Worm (Caenorhabditis elegans) whole organism, mixed stage, embryonic: ENCODE data around the gene C34E10.9.

Experiments
- M03D4.4 ChIP-seq: sonication (generic microtip); optimal IDR thresholded peaks from 2 replicates; lab custom pipeline; 2017; ENCODE audit warnings: mild to moderate bottlenecking, missing genetic modification characterization, missing compliant biosample characterization
- bed-3 ChIP-seq: fragments of 200-800 bp; sonication (Bioruptor generic); optimal IDR thresholded peaks from 3 replicates; lab custom pipeline; 2018; ENCODE audit warnings: mild to moderate bottlenecking, missing genetic modification characterization, moderate library complexity, missing compliant biosample characterization
- blmp-1 ChIP-seq: fragments of 150-350 bp; optimal IDR thresholded peaks from 2 replicates; lab custom pipeline; 2014; ENCODE audit warnings: missing biosample characterization, missing genetic modification characterization
- ceh-39 ChIP-seq: fragments of 150-350 bp; optimal IDR thresholded peaks from 2 replicates; lab custom pipeline; 2014; ENCODE audit warnings: missing biosample characterization, missing genetic modification characterization
- ceh-43 ChIP-seq: fragments of 200-800 bp; sonication (Bioruptor generic); optimal IDR thresholded peaks from 2 replicates; lab custom pipeline; 2018; ENCODE audit warnings: mild to moderate bottlenecking, missing genetic modification characterization, moderate library complexity, missing compliant biosample characterization
- ceh-83 ChIP-seq: fragments of 200-800 bp; sonication (Bioruptor generic); optimal IDR thresholded peaks from 2 replicates; lab custom pipeline; 2018; ENCODE audit warnings: mild to moderate bottlenecking, missing genetic modification characterization, missing compliant biosample characterization
- ces-1 ChIP-seq: fragments of 150-350 bp; optimal IDR thresholded peaks from 2 replicates; lab custom pipeline; 2014; ENCODE audit warnings: missing biosample characterization, missing genetic modification reagents, missing genetic modification characterization
- drap-1 ChIP-seq: fragments of 200-800 bp; sonication (Bioruptor generic); optimal IDR thresholded peaks from 3 replicates; lab custom pipeline; 2018; ENCODE audit warnings: mild to moderate bottlenecking, missing genetic modification characterization, missing compliant biosample characterization
- elt-1 ChIP-seq: sonication (generic microtip); optimal IDR thresholded peaks from 2 replicates; lab custom pipeline; 2017; ENCODE audit warnings: missing genetic modification characterization, mild to moderate bottlenecking, missing compliant biosample characterization, antibody characterized with exemption, moderate library complexity, borderline replicate concordance; ENCODE audit not compliant: insufficient read depth
- elt-3 ChIP-seq: fragments of 150-350 bp; optimal IDR thresholded peaks from 2 replicates; lab custom pipeline; 2014; ENCODE audit warnings: missing biosample characterization, missing genetic modification characterization
- flh-1 ChIP-seq: fragments of 200-800 bp; sonication (Bioruptor generic); optimal IDR thresholded peaks from 2 replicates; lab custom pipeline; 2018; ENCODE audit warnings: mild to moderate bottlenecking, missing genetic modification characterization, moderate library complexity, missing compliant biosample characterization
- ham-2 ChIP-seq: fragments of 200-800 bp; sonication (Bioruptor generic); optimal IDR thresholded peaks from 2 replicates; lab custom pipeline; 2018; ENCODE audit warnings: mild to moderate bottlenecking, missing genetic modification characterization, missing compliant biosample characterization
- hlh-1 ChIP-seq: fragments of 150-350 bp; optimal IDR thresholded peaks from 2 replicates; lab custom pipeline; 2014; ENCODE audit warnings: missing biosample characterization, missing genetic modification reagents, missing genetic modification characterization
- lin-13 ChIP-seq: fragments of 150-350 bp; optimal IDR thresholded peaks from 2 replicates; lab custom pipeline; 2014; ENCODE audit warnings: missing biosample characterization, missing genetic modification characterization
- lin-32 ChIP-seq: fragments of 200-800 bp; sonication (Bioruptor generic); optimal IDR thresholded peaks from 2 replicates; lab custom pipeline; 2018; ENCODE audit warnings: mild to moderate bottlenecking, missing genetic modification characterization, missing compliant biosample characterization
- lsy-2 ChIP-seq: fragments of 150-350 bp; optimal IDR thresholded peaks from 2 replicates; lab custom pipeline; 2014; ENCODE audit warnings: missing biosample characterization, missing genetic modification characterization
- mep-1 ChIP-seq: fragments of 150-350 bp; optimal IDR thresholded peaks from 2 replicates; lab custom pipeline; 2017; ENCODE audit warnings: missing biosample characterization, missing genetic modification reagents, missing genetic modification characterization, inconsistent platforms
- mls-2 ChIP-seq: sonication (generic microtip); optimal IDR thresholded peaks from 2 replicates; lab custom pipeline; 2016; ENCODE audit warnings: mild to moderate bottlenecking, missing genetic modification characterization, moderate library complexity, missing compliant biosample characterization
- nhr-12 ChIP-seq: fragments of 150-350 bp; optimal IDR thresholded peaks from 2 replicates; lab custom pipeline; 2014; ENCODE audit warnings: missing biosample characterization, missing genetic modification characterization
- nhr-2 ChIP-seq: fragments of 150-350 bp; optimal IDR thresholded peaks from 2 replicates; lab custom pipeline; 2014; ENCODE audit warnings: missing biosample characterization, missing genetic modification characterization
- nhr-237 ChIP-seq: fragments of 150-350 bp; optimal IDR thresholded peaks from 2 replicates; lab custom pipeline; 2014; ENCODE audit warnings: missing biosample characterization, missing genetic modification characterization
- nhr-28 ChIP-seq: fragments of 150-350 bp; optimal IDR thresholded peaks from 2 replicates; lab custom pipeline; 2014; ENCODE audit warnings: missing biosample characterization, missing genetic modification characterization
- nhr-76 ChIP-seq: sonication (generic microtip); optimal IDR thresholded peaks from 2 replicates; lab custom pipeline; 2017; ENCODE audit warnings: missing biosample characterization, missing genetic modification characterization
- pha-4 ChIP-seq: fragments of 150-350 bp; optimal IDR thresholded peaks from 2 replicates; lab custom pipeline; 2018; ENCODE audit warnings: missing biosample characterization, missing genetic modification reagents, missing genetic modification characterization
- sem-2 ChIP-seq: fragments of 200-800 bp; sonication (Bioruptor generic); optimal IDR thresholded peaks from 2 replicates; lab custom pipeline; 2018; ENCODE audit warnings: mild to moderate bottlenecking, missing genetic modification characterization, missing compliant biosample characterization
- sptf-1 ChIP-seq: sonication (generic microtip); optimal IDR thresholded peaks from 2 replicates; lab custom pipeline; 2017; ENCODE audit warnings: mild to moderate bottlenecking, missing genetic modification characterization, moderate library complexity, missing compliant biosample characterization
- tbx-8 ChIP-seq: fragments of 200-800 bp; sonication (Bioruptor generic); optimal IDR thresholded peaks from 2 replicates; lab custom pipeline; 2018; ENCODE audit warnings: mild to moderate bottlenecking, missing genetic modification characterization, moderate library complexity, missing compliant biosample characterization
- unc-120 ChIP-seq: sonication (generic microtip); optimal IDR thresholded peaks from 2 replicates; lab custom pipeline; 2017; ENCODE audit warnings: missing genetic modification characterization, missing compliant biosample characterization; ENCODE audit not compliant: poor library complexity, severe bottlenecking
- unc-39 ChIP-seq: fragments of 150-350 bp; optimal IDR thresholded peaks from 2 replicates; lab custom pipeline; 2014; ENCODE audit warnings: missing biosample characterization, missing genetic modification characterization
- unc-62 ChIP-seq: fragments of 150-350 bp; optimal IDR thresholded peaks from 2 replicates; lab custom pipeline; 2014; ENCODE audit warnings: missing biosample characterization, missing genetic modification reagents, missing genetic modification characterization
- ztf-11 ChIP-seq: fragments of 150-350 bp; optimal IDR thresholded peaks from 2 replicates; lab custom pipeline; 2014; ENCODE audit warnings: missing biosample characterization, missing genetic modification characterization

C34E10.9 gene

ce11 chrIII:5233140-5233539, 30.1 kb downstream of the C34E10.9 start:
- TF ChIP-seq pha-4 (tag; lab: Kevin White, UChicago), result peak; percentile 35
- TF ChIP-seq flh-1 (GFP tag; lab: Kevin White, UChicago), result no peak
- TF ChIP-seq mep-1 (tag; lab: Kevin White, UChicago), result no peak
- TF ChIP-seq mls-2 (tag; lab: Kevin White, UChicago), result no peak
- TF ChIP-seq ceh-43 (GFP tag; lab: Kevin White, UChicago), result no peak
- TF ChIP-seq unc-62, result no peak

ce11 chrIII:5230415-5230814, 32.8 kb downstream of the C34E10.9 start, which contains the start of gene prmt-5:
Gene prmt-5 (plus strand): TSS chrIII:5230555.
- no peak for TF ChIP-seq nhr-237

ce11 chrIII:5229511-5230250, 33.5 kb downstream of the C34E10.9 start:
- TF ChIP-seq pha-4 (tag; lab: Kevin White, UChicago) (no peak), nhr-12 (no peak), blmp-1 (tag; lab: Kevin White, UChicago) (no peak), ceh-83 (no peak), elt-3 (no peak), ceh-43 (GFP tag; lab: Kevin White, UChicago) (no peak), mls-2 (tag; lab: Kevin White, UChicago) (no peak), nhr-28 (tag; lab: Kevin White, UChicago) (no peak)

ce11 chrIII:5228839-5229238, 34.4 kb downstream of the C34E10.9 start:
- TF ChIP-seq nhr-2 (tag; lab: Kevin White, UChicago), result no peak
- no peak for TF ChIP-seq M03D4.4 (tag; lab: Kevin White, UChicago)
- no peak for TF ChIP-seq ceh-83
- TF ChIP-seq nhr-76 (tag; lab: Kevin White, UChicago), result no peak
- no peak for TF ChIP-seq ceh-39
- TF ChIP-seq nhr-12, result no peak
- TF ChIP-seq flh-1 (GFP tag; lab: Kevin White, UChicago), result no peak
- no peak for TF ChIP-seq ztf-11 (tag; lab: Kevin White, UChicago)
- TF ChIP-seq blmp-1 (tag; lab: Kevin White, UChicago), result no peak
- TF ChIP-seq drap-1 (GFP tag; lab: Kevin White, UChicago), result no peak
- no peak for TF ChIP-seq nhr-237
- TF ChIP-seq hlh-1 (tag; lab: Kevin White, UChicago), result no peak
- no peak for TF ChIP-seq unc-62
- no peak for TF ChIP-seq unc-120 (tag; lab: Kevin White, UChicago)
- no peak for TF ChIP-seq nhr-28 (tag; lab: Kevin White, UChicago)
- TF ChIP-seq sem-2, result no peak
- no peak for TF ChIP-seq sptf-1 (tag; lab: Kevin White, UChicago)
- TF ChIP-seq lsy-2 (tag; lab: Kevin White, UChicago), result no peak
- no peak for TF ChIP-seq ceh-43 (GFP tag; lab: Kevin White, UChicago)
- no peak for TF ChIP-seq lin-32 (GFP tag; lab: Kevin White, UChicago)

- TF ChIP-seq drap-1 (GFP tag; lab: Kevin White, UChicago) (peak; percentile 18), elt-1 (tag; lab: Kevin White, UChicago) (no peak), nhr-28 (tag; lab: Kevin White, UChicago) (no peak), flh-1 (GFP tag; lab: Kevin White, UChicago) (no peak), unc-120 (tag; lab: Kevin White, UChicago) (peak; percentile 80), ham-2 (GFP tag; lab: Kevin White, UChicago) (peak; percentile 90), nhr-237 (peak; percentile 80), unc-62 (peak; percentile 22), mep-1 (tag; lab: Kevin White, UChicago) (peak; percentile 92), pha-4 (tag; lab: Kevin White, UChicago) (peak; percentile 61), nhr-12 (no peak), ces-1 (GFP tag; lab: Kevin White, UChicago) (peak; percentile 61), unc-39 (no peak), tbx-8 (GFP tag; lab: Kevin White, UChicago) (peak; percentile 4), sptf-1 (tag; lab: Kevin White, UChicago) (peak; percentile 66), nhr-2 (tag; lab: Kevin White, UChicago) (no peak), lin-13 (tag; lab: Kevin White, UChicago) (peak; percentile 59), ceh-39 (peak; percentile 50), ceh-83 (no peak), hlh-1 (tag; lab: Kevin White, UChicago) (peak; percentile 48), bed-3 (no peak), lsy-2 (tag; lab: Kevin White, UChicago) (peak; percentile 84)
Observed at ce11 chrIII:5227831-5228467, 35.2 kb downstream of the C34E10.9 start, which contains the start of the genes C34E10.12, C34E10.10 and atp-2. Gene C34E10.12 (minus strand): TSS chrIII:5227881. Gene C34E10.10 (minus strand): TSS chrIII:5227884. Gene atp-2 (plus strand): TSS chrIII:5228417.
